Fruit fly (Drosophila melanogaster): ENCODE data around the gene Argk2.

The Argk2 gene

dm6 chr3L:9047062-9047461 is at the start of gene Argk2 (continued):
- TF ChIP-seq CoRest (tag; optimal IDR thresholded peaks at IDR 0.05), result peak; percentile 22
- TF ChIP-seq ken (GFP tag; IDR thresholded peaks at IDR 0.05), result peak; percentile 3; the same call in 1 of the 3 replicates
- TF ChIP-seq hkb (optimal IDR thresholded peaks at IDR 0.05), result no peak
- 0 out of 2 replicates have a peak, but pooled peaks have one; percentile 15 for TF ChIP-seq hkb (GFP tag; IDR thresholded peaks at IDR 0.05)
- TF ChIP-seq CG7839 (tag; optimal IDR thresholded peaks at IDR 0.05), result peak; percentile 9
- peak; percentile 84 for TF ChIP-seq CTCF (GFP tag; optimal IDR thresholded peaks at IDR 0.05)
- peak; percentile 64 for TF ChIP-seq gfzf (GFP tag; optimal IDR thresholded peaks at IDR 0.05)
- TF ChIP-seq Sry-β (GFP tag; optimal IDR thresholded peaks at IDR 0.05), result no peak
- no peak for TF ChIP-seq ems (GFP tag; optimal IDR thresholded peaks at IDR 0.05)

dm6 chr3L:8997686-8998239 is 49.5 kb upstream of the Argk2 start, which contains the start of the genes smg and CG5087:
Gene smg (minus strand): TSS chr3L:8997989.
Gene CG5087 (plus strand): TSS chr3L:8998184.
- TF ChIP-seq chm (GFP tag; IDR thresholded peaks at IDR 0.05) (0 out of 2 replicates have a peak, but pooled peaks have one; percentile 24), Gug (GFP tag; IDR thresholded peaks at IDR 0.05) (peak; percentile 55; the same call in 1 of the 4 replicates), CG17359 (tag; optimal IDR thresholded peaks at IDR 0.05) (no peak), CG18476 (GFP tag; optimal IDR thresholded peaks at IDR 0.05) (no peak), Hr51 (GFP tag; optimal IDR thresholded peaks at IDR 0.05) (peak in 1 of 2 experiments; percentile 8), CG11456 (GFP tag; IDR thresholded peaks at IDR 0.05) (peak; percentile 50; the same call in 1 of the 3 replicates), hbn (GFP tag; IDR thresholded peaks at IDR 0.05; ENCODE audit: partially characterized antibody) (peak; percentile 54), Doc3 (GFP tag; IDR thresholded peaks at IDR 0.05; ENCODE audit: partially characterized antibody) (peak; percentile 55; the same call in 1 of the 3 replicates), CG8944 (GFP tag; optimal IDR thresholded peaks at IDR 0.05) (peak; percentile 45), zfh1 (GFP tag; IDR thresholded peaks at IDR 0.05) (peak; percentile 56; the same call in 2 of the 3 replicates), CG9609 (GFP tag; optimal IDR thresholded peaks at IDR 0.05) (peak; percentile 13), Hr3 (GFP tag; optimal IDR thresholded peaks at IDR 0.05) (peak; percentile 52), CG8478 (optimal IDR thresholded peaks at IDR 0.05) (peak; percentile 35), Taf1 (GFP tag; IDR thresholded peaks at IDR 0.05) (no peak), zen (tag; optimal IDR thresholded peaks at IDR 0.05) (peak; percentile 68), CG33213 (GFP tag; optimal IDR thresholded peaks at IDR 0.05) (peak; percentile 93), CG5953 (GFP tag; IDR thresholded peaks at IDR 0.05) (no peak), gsb-n (tag; optimal IDR thresholded peaks at IDR 0.05) (peak; percentile 39), Vsx1 (GFP tag; optimal IDR thresholded peaks at IDR 0.05) (peak; percentile 64), sob (GFP tag; IDR thresholded peaks at IDR 0.05) (peak; percentile 70), jumu (GFP tag; optimal IDR thresholded peaks at IDR 0.05) (peak; percentile 66), CG7745 (tag; optimal IDR thresholded peaks at IDR 0.05) (peak; percentile 79), CG32532 (GFP tag; IDR thresholded peaks at IDR 0.05) (peak; percentile 45), Ets65A (GFP tag) (peak; percentile 93), bbx (GFP tag; IDR thresholded peaks at IDR 0.05; ENCODE audit: partially characterized antibody) (peak; percentile 71), luna (GFP tag; optimal IDR thresholded peaks at IDR 0.05) (no peak), HLH4C (GFP tag; IDR thresholded peaks at IDR 0.05; ENCODE audit: partially characterized antibody) (peak; percentile 68), Meics (GFP tag; optimal IDR thresholded peaks at IDR 0.05) (no peak), cas (GFP tag; IDR thresholded peaks at IDR 0.05) (0 out of 2 replicates have a peak, but pooled peaks have one; percentile 25), Atf3 (GFP tag; optimal IDR thresholded peaks at IDR 0.05) (no peak), CG17361 (GFP tag; IDR thresholded peaks at IDR 0.05) (peak; percentile 11; the same call in 1 of the 3 replicates), Hey (tag; optimal IDR thresholded peaks at IDR 0.05) (no peak), CG17328 (GFP tag; IDR thresholded peaks at IDR 0.05) (no peak), NfI (GFP tag; optimal IDR thresholded peaks at IDR 0.05) (peak; percentile 14), nom (GFP tag; optimal IDR thresholded peaks at IDR 0.05) (peak; percentile 0), bcd (GFP tag; optimal IDR thresholded peaks at IDR 0.05) (peak; percentile 58), CG31224 (GFP tag; IDR thresholded peaks at IDR 0.05) (0 out of 2 replicates have a peak, but pooled peaks have one; percentile 20), gcm (GFP tag; optimal IDR thresholded peaks at IDR 0.05) (no peak), E2f2 (GFP tag; IDR thresholded peaks at IDR 0.05) (peak; percentile 46), CG17829 (tag; optimal IDR thresholded peaks at IDR 0.05) (peak; percentile 75), CG7987 (GFP tag; optimal IDR thresholded peaks at IDR 0.05) (peak; percentile 56)
